Worm (Caenorhabditis elegans): ENCODE results near the gene T05C12.11.

T05C12.11 gene

DNA sequence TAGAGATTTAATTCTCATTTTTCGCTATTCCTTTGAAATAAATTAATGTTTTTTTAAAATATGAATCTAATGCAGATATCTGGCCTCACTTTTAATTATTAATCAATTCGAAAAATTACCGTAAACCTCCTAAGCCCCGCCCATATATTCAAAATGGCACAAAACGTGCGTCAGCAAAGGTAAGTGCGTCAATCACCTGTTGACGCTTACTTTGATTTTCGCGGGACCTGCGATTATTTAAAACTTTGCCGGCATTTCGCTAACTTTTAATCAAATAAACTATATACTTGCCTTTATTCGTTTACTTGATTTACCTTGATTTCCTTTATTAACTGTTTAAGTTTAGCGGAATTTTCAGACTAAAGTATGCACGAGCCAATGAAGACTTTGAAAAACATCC is 12.3 kb downstream of the T05C12.11 start, which contains the start of gene pch-2:
pch-2 (plus strand) TSS at position 359 of the 400 bp plus-strand sequence.
- TF ChIP-seq ama-1 (optimal IDR thresholded peaks at IDR 0.05) (no peak), scrt-1 (GFP tag; IDR thresholded peaks at IDR 0.05) (no peak), tbx-37 (GFP tag; conservative IDR thresholded peaks at IDR 0.05) (no peak), ets-7 (tag; optimal IDR thresholded peaks at IDR 0.05) (no peak), ceh-36 (tag; optimal IDR thresholded peaks at IDR 0.05) (no peak), hmbx-1 (tag; optimal IDR thresholded peaks at IDR 0.05) (no peak), F13C5.2 (tag; optimal IDR thresholded peaks at IDR 0.05) (no peak), pes-1 (GFP tag; IDR thresholded peaks at IDR 0.05) (no peak), tra-4 (tag; optimal IDR thresholded peaks at IDR 0.05) (no peak), ceh-13 (GFP tag; optimal IDR thresholded peaks at IDR 0.05) (no peak), hnd-1 (tag; optimal IDR thresholded peaks at IDR 0.05) (no peak), flt-1 (GFP tag; IDR thresholded peaks at IDR 0.05) (no peak), tbx-11 (GFP tag; IDR thresholded peaks at IDR 0.05) (no peak), B0310.2 (tag; optimal IDR thresholded peaks at IDR 0.05) (no peak), sea-1 (GFP tag; conservative IDR thresholded peaks at IDR 0.05) (no peak)

DNA sequence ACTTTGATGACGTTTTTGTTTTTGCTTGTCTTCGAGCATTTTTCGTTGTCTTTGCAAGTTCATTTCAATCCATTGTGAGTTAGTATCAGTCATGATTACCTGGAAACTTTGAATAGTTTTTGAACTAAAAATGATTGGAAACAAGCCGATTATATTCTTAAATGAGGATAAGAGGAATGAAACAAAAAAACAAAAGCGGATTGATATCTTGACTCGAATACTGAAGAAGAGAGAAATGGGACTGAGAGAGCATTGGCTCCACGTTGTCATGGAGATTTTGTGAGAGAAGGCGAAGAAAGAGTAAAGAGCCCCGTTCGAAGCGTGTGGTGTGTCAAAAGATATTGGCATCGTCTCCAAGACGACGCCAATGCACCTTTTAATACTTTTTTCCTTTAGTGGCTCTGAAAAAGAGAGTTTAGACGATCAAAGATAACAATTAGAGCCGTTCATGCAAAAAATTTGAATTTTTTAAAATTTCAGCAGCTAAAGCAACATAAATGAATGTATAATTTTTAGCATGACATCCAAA is 13.4 kb downstream of the T05C12.11 start, which contains the start of the genes tub-1 and tmem-138:
tub-1 (minus strand) TSS at position 101 of the 529 bp plus-strand sequence.
tmem-138 (plus strand) TSS at position 479 of the 529 bp plus-strand sequence.
- TF ChIP-seq aly-1 (tag; optimal IDR thresholded peaks at IDR 0.05): no peak
- no peak for TF ChIP-seq ets-7 (tag; optimal IDR thresholded peaks at IDR 0.05)
- TF ChIP-seq hmg-4 (GFP tag; optimal IDR thresholded peaks at IDR 0.05): no peak
- TF ChIP-seq tbx-11 (GFP tag; IDR thresholded peaks at IDR 0.05): no peak
- no peak for TF ChIP-seq flt-1 (GFP tag; IDR thresholded peaks at IDR 0.05)
- TF ChIP-seq ceh-13 (GFP tag; optimal IDR thresholded peaks at IDR 0.05): no peak

DNA sequence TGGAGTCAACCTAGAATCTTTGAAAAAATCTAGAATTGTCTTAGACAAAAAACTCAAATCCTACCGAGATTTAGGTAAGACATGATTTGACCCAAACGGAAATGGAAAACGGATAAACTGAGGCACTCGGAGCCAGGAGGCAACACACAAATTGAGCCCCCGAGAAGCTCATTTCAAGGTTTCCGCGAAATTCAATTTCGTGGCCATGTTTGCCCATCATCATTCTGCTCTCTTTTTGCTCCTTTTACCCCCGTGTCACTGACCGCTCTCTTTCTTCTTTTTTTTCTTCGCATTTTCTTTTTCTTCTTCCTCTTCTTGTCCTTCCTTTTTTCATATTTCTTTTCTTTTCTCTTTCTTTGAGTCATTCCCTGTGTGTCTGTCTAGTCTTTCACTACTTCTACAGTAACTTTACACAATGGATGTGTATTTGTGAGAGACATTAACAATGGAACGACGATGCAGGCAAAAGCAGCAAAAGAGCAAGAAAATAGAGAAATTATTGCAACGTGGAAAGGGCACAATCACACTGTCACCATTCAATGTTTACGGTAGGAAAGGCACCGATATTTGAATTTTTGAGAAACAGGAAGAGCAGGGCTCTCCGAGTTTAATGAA is 17.5 kb downstream of the T05C12.11 start:
- TF ChIP-seq scrt-1 (GFP tag; IDR thresholded peaks at IDR 0.05) (no peak), F13C5.2 (tag; optimal IDR thresholded peaks at IDR 0.05) (no peak), aly-1 (tag; optimal IDR thresholded peaks at IDR 0.05) (no peak), pes-1 (GFP tag; IDR thresholded peaks at IDR 0.05) (no peak), B0310.2 (tag; optimal IDR thresholded peaks at IDR 0.05) (no peak), flt-1 (GFP tag; IDR thresholded peaks at IDR 0.05) (no peak), tbx-37 (GFP tag; conservative IDR thresholded peaks at IDR 0.05) (no peak), hmg-4 (GFP tag; optimal IDR thresholded peaks at IDR 0.05) (no peak)

DNA sequence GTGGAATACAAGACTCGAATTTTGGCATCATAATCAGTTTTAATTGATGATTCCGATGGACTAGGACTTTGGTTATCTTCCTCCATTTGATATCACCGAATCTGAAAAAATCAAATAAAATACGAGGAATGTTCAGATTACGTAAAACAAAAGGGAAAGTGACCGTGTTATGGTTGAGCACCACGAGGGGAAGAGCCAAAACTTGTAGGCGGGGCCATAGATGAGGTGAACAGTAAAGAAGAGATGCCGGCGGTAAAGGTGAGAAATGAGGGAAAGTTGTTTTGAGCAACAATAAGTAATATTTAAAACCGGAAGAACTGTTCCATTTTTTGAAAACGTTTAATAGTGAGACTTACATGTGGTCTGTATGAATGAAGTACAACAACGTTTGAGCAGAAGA is 20.3 kb downstream of the T05C12.11 start, which contains the start of gene F10B5.3:
F10B5.3 (minus strand) TSS at position 101 of the 400 bp plus-strand sequence.
- no peak for TF ChIP-seq aly-1 (tag; optimal IDR thresholded peaks at IDR 0.05)
- no peak for TF ChIP-seq ceh-13 (GFP tag; optimal IDR thresholded peaks at IDR 0.05)
- no peak for TF ChIP-seq tbx-37 (GFP tag; conservative IDR thresholded peaks at IDR 0.05)
- no peak for TF ChIP-seq F13C5.2 (tag; optimal IDR thresholded peaks at IDR 0.05)

DNA sequence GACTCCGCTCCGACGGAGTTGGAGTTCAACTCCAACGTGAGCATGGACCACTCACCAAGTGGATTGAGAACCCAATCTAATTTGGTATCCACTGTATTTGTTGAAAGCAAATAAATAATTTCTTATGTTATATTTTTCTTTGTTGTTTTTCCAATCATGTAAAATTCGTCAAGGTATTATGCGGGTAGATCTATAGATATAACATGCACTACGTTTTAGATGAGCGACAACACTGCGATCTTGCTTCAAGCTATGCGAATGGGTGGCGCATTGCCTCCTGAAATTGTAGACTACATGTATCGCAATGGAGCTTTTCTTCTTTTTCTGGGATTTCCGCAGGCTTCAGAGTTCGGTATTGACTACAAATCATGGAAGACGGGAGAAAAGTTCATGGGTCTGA is 25.7 kb downstream of the T05C12.11 start, which contains the start of gene F10B5.2:
F10B5.2 (plus strand) TSS at position 220 of the 400 bp plus-strand sequence.
- TF ChIP-seq ceh-13 (GFP tag; optimal IDR thresholded peaks at IDR 0.05) (no peak), hmbx-1 (tag; optimal IDR thresholded peaks at IDR 0.05) (no peak), sea-1 (GFP tag; conservative IDR thresholded peaks at IDR 0.05) (no peak), scrt-1 (GFP tag; IDR thresholded peaks at IDR 0.05) (no peak)

DNA sequence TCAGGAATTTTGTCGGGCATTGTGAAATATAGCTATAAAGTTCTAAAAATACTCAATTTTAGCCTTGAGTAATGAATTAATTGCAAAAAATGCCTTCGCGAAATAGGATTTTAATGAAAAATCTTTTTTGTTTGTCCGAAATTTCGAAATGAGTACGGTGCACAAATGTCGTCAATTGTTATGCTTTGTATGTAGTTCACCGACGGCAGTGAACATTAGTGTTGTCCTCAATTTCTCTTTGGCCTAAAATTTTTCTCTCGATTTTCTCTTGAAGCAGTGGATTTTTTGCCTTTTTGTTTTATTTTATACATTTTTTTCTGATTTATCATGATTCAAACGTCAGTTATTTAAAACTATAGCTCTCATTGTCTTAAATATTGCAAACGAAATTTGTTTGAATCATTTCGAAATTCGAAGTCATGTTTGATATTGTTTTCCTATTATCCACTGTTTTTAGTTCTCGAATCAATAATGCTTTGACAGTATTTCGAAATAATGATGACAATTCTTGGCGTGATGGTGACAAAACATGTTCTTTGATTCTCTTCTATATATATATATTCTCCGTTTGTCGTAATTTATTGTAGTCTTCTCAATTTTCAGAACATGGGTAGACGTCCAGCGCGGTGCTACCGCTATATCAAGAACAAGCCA is 26.9 kb downstream of the T05C12.11 start, which contains the start of the genes ints-11 and rpl-10:
ints-11 (minus strand) TSS at position 201 of the 654 bp plus-strand sequence.
rpl-10 (plus strand) TSS at position 604 of the 654 bp plus-strand sequence.
- no peak for TF ChIP-seq tra-4 (tag; optimal IDR thresholded peaks at IDR 0.05)
- TF ChIP-seq sea-1 (GFP tag; conservative IDR thresholded peaks at IDR 0.05): no peak
- no peak for TF ChIP-seq aly-1 (tag; optimal IDR thresholded peaks at IDR 0.05)
- no peak for TF ChIP-seq hnd-1 (tag; optimal IDR thresholded peaks at IDR 0.05)

DNA sequence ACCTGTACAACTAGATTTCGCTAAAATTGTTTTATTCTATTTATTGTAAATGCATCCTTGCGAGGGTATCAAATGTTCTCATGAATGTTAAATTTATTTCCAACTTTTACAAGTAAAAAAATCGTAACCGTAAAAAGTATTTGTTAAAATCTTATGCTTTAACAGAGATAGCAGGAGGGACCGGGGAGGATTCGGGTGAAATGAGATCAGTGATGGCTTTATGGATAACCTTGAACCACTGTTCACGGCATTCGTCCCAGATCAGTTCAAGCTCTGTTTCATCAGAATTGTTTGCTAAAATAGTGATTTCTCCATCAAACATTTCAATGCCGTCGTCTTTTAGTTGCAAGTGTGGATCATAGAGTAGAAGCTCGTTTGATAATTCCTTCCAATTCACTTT is 29.1 kb downstream of the T05C12.11 start:
- no peak for TF ChIP-seq aly-1 (tag; optimal IDR thresholded peaks at IDR 0.05)
- no peak for TF ChIP-seq hmbx-1 (tag; optimal IDR thresholded peaks at IDR 0.05)
- no peak for TF ChIP-seq scrt-1 (GFP tag; IDR thresholded peaks at IDR 0.05)
- no peak for TF ChIP-seq tra-4 (tag; optimal IDR thresholded peaks at IDR 0.05)
- TF ChIP-seq hmg-4 (GFP tag; optimal IDR thresholded peaks at IDR 0.05): no peak
- no peak for TF ChIP-seq F13C5.2 (tag; optimal IDR thresholded peaks at IDR 0.05)
- TF ChIP-seq ceh-13 (GFP tag; optimal IDR thresholded peaks at IDR 0.05): no peak
- TF ChIP-seq flt-1 (GFP tag; IDR thresholded peaks at IDR 0.05): no peak
- TF ChIP-seq tbx-37 (GFP tag; conservative IDR thresholded peaks at IDR 0.05): no peak
- no peak for TF ChIP-seq tbx-11 (GFP tag; IDR thresholded peaks at IDR 0.05)

DNA sequence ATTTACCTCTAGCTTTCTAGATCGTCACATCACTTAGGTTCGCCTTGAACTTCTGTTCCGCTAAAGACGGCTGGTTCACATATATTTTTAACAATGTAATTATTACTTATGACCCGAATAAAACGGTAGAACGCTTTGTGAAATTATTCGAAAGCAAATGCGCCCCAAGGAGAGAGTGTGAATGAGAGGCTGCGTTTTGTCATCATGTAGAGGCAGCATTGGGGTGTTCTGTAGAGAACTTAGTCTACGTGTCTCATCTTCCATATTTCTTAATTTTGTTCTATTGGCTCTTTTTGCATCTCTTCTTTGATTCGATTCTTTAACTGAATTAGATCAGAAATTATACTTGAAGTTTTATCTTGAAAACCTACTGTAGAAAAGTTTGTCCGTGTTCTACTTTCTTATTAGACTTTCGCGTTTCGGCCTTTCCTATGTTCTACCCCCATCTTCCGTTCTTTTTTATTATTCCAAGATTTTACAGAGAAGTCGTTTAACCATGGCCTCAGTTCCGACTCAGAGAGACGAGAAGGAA is 32.2 kb downstream of the T05C12.11 start, which contains the start of gene cdc-48.2:
cdc-48.2 (plus strand) TSS at position 482 of the 532 bp plus-strand sequence.
- TF ChIP-seq ets-7 (tag; optimal IDR thresholded peaks at IDR 0.05): no peak
- no peak for TF ChIP-seq F13C5.2 (tag; optimal IDR thresholded peaks at IDR 0.05)
- no peak for TF ChIP-seq flt-1 (GFP tag; IDR thresholded peaks at IDR 0.05)
- TF ChIP-seq hnd-1 (tag; optimal IDR thresholded peaks at IDR 0.05): no peak
- TF ChIP-seq tbx-11 (GFP tag; IDR thresholded peaks at IDR 0.05): no peak
